Fruit fly (Drosophila melanogaster) whole organism, wandering third instar larva: ENCODE data around the gene CG2124.

Source experiments
- Abd-B ChIP-seq: fragments of >200 bp; optimal IDR thresholded peaks from 2 replicates; lab custom pipeline; 2017; ENCODE audit warnings: missing biosample characterization, missing genetic modification characterization
- CG32264 ChIP-seq: fragments of 200-800 bp; sonication (Bioruptor generic); optimal IDR thresholded peaks from 2 replicates; lab custom pipeline; 2016; ENCODE audit warnings: missing biosample characterization, missing genetic modification characterization
- CG9705 ChIP-seq: fragments of 200-800 bp; sonication (Bioruptor generic); optimal IDR thresholded peaks from 2 replicates; lab custom pipeline; 2018; ENCODE audit warnings: missing biosample characterization, mild to moderate bottlenecking, missing genetic modification characterization
- CrebA ChIP-seq: fragments of 200-800 bp; sonication (Bioruptor generic); optimal IDR thresholded peaks from 2 replicates; lab custom pipeline; 2016; ENCODE audit warnings: missing biosample characterization, mild to moderate bottlenecking, missing genetic modification characterization, borderline replicate concordance
- Dfd ChIP-seq: fragments of >200 bp; optimal IDR thresholded peaks from 2 replicates; lab custom pipeline; 2017; ENCODE audit warnings: missing biosample characterization, missing genetic modification characterization
- Dif ChIP-seq: fragments of 200-275, 200-300 bp; sonication (Bioruptor generic); optimal IDR thresholded peaks from 2 replicates; lab custom pipeline; 2018; ENCODE audit warnings: missing biosample characterization, missing genetic modification characterization; ENCODE audit not compliant: partially characterized antibody
- GATAd ChIP-seq: sonication (Bioruptor generic); optimal IDR thresholded peaks from 2 replicates; lab custom pipeline; 2016; ENCODE audit warnings: missing biosample characterization, missing genetic modification characterization
- HLH106 ChIP-seq: fragments of 200-800 bp; optimal IDR thresholded peaks from 3 replicates; lab custom pipeline; 2019; ENCODE audit warnings: missing biosample characterization, mild to moderate bottlenecking, missing genetic modification characterization, moderate library complexity
- Hnf4 ChIP-seq: fragments of 200-800 bp; sonication (Bioruptor generic); optimal IDR thresholded peaks from 2 replicates; lab custom pipeline; 2016; ENCODE audit warnings: missing biosample characterization, mild to moderate bottlenecking, missing genetic modification characterization
- Hr78 ChIP-seq: fragments of >200 bp; optimal IDR thresholded peaks from 2 replicates; lab custom pipeline; 2017; ENCODE audit warnings: missing biosample characterization, missing genetic modification characterization
- Hr83 ChIP-seq: fragments of 200-300 bp; sonication (Bioruptor generic); optimal IDR thresholded peaks from 2 replicates; lab custom pipeline; 2016; ENCODE audit warnings: missing biosample characterization, mild to moderate bottlenecking, missing genetic modification characterization, moderate library complexity; ENCODE audit not compliant: poor library complexity, severe bottlenecking
- Mio ChIP-seq: sonication (Bioruptor generic); optimal IDR thresholded peaks from 2 replicates; lab custom pipeline; 2016; ENCODE audit warnings: missing biosample characterization, missing genetic modification characterization
- Myc ChIP-seq: fragments of >200 bp; optimal IDR thresholded peaks from 2 replicates; lab custom pipeline; 2017
- N ChIP-seq: fragments of >200 bp; optimal IDR thresholded peaks from 2 replicates; lab custom pipeline; 2018; ENCODE audit warnings: missing biosample characterization, missing external identifiers, missing genetic modification characterization
- OdsH ChIP-seq: fragments of 200-800 bp; sonication (Bioruptor generic); optimal IDR thresholded peaks from 2 replicates; lab custom pipeline; 2016; ENCODE audit warnings: missing biosample characterization, mild to moderate bottlenecking, missing genetic modification characterization
- Rel ChIP-seq, 2 experiments: fragments of 200-800 bp; sonication (Bioruptor generic) in 1 of 2; optimal IDR thresholded peaks; 2 replicates in 1 of 2; 3 replicates in 1 of 2; lab custom pipeline; 2016 to 2019; ENCODE audit warnings: mild to moderate bottlenecking in 2 of 2, missing biosample characterization in 2 of 2, missing genetic modification characterization in 2 of 2, moderate library complexity in 1 of 2
- Sp1 ChIP-seq: fragments of 200-800 bp; sonication (Bioruptor generic); optimal IDR thresholded peaks from 3 replicates; lab custom pipeline; 2019; ENCODE audit warnings: missing biosample characterization, mild to moderate bottlenecking, missing genetic modification characterization, moderate library complexity
- Vsx2 ChIP-seq: fragments of 200-300, 225-300 bp; sonication (Bioruptor generic); optimal IDR thresholded peaks from 2 replicates; lab custom pipeline; 2018; ENCODE audit warnings: missing biosample characterization, missing genetic modification characterization; ENCODE audit not compliant: partially characterized antibody
- br ChIP-seq: fragments of 200-800 bp; sonication (Bioruptor generic); optimal IDR thresholded peaks from 2 replicates; lab custom pipeline; 2016; ENCODE audit warnings: missing biosample characterization, missing genetic modification characterization
- dl ChIP-seq, 2 experiments: fragments of 175-275, 200-275 bp in 1 of 2; fragments of 200-275 bp in 1 of 2; sonication (Bioruptor generic); optimal IDR thresholded peaks; lab custom pipeline; 2018; ENCODE audit warnings: mild to moderate bottlenecking in 2 of 2, missing biosample characterization in 2 of 2, missing genetic modification characterization in 2 of 2, moderate library complexity in 2 of 2; ENCODE audit not compliant: partially characterized antibody in 2 of 2, insufficient read depth in 1 of 2
- dmrt93B ChIP-seq: fragments of 200-800 bp; sonication (Bioruptor generic); optimal IDR thresholded peaks from 2 replicates; lab custom pipeline; 2018; ENCODE audit warnings: missing biosample characterization, mild to moderate bottlenecking, missing genetic modification characterization
- dsf ChIP-seq: sonication (Bioruptor generic); optimal IDR thresholded peaks from 2 replicates; lab custom pipeline; 2016; ENCODE audit warnings: missing biosample characterization, missing genetic modification characterization, borderline replicate concordance
- ey ChIP-seq: fragments of 200-800 bp; sonication (Bioruptor generic); optimal IDR thresholded peaks from 2 replicates; lab custom pipeline; 2016; ENCODE audit warnings: missing biosample characterization, missing genetic modification characterization
- foxo ChIP-seq, 2 experiments: fragments of 200-800 bp; sonication (Bioruptor generic); optimal IDR thresholded peaks; 2 replicates in 1 of 2; 3 replicates in 1 of 2; lab custom pipeline; 2016 to 2017; ENCODE audit warnings: missing biosample characterization in 2 of 2, missing genetic modification characterization in 2 of 2
- h ChIP-seq: fragments of 200-800 bp; sonication (Bioruptor generic); optimal IDR thresholded peaks from 3 replicates; lab custom pipeline; 2016; ENCODE audit warnings: missing biosample characterization, mild to moderate bottlenecking, missing genetic modification characterization
- jim ChIP-seq: fragments of 175-275, 200-325 bp; sonication (Bioruptor generic); optimal IDR thresholded peaks from 2 replicates; lab custom pipeline; 2016; ENCODE audit warnings: missing biosample characterization, mild to moderate bottlenecking, missing genetic modification characterization
- lola ChIP-seq: fragments of >200 bp; optimal IDR thresholded peaks from 2 replicates; lab custom pipeline; 2017; ENCODE audit warnings: missing biosample characterization, missing genetic modification characterization
- psq ChIP-seq: fragments of 200-800 bp; sonication (Bioruptor generic); optimal IDR thresholded peaks from 3 replicates; lab custom pipeline; 2017; ENCODE audit warnings: missing biosample characterization, mild to moderate bottlenecking, missing genetic modification characterization, moderate library complexity
- rgr ChIP-seq: fragments of 200-800 bp; sonication (Bioruptor generic); optimal IDR thresholded peaks from 3 replicates; lab custom pipeline; 2016; ENCODE audit warnings: missing biosample characterization, mild to moderate bottlenecking, missing genetic modification characterization
- sage ChIP-seq: fragments of 200-800 bp; sonication (Bioruptor generic); optimal IDR thresholded peaks from 2 replicates; lab custom pipeline; 2016; ENCODE audit warnings: missing biosample characterization, mild to moderate bottlenecking, missing genetic modification characterization
- sv ChIP-seq: fragments of 200-800 bp; sonication (Bioruptor generic); optimal IDR thresholded peaks from 3 replicates; lab custom pipeline; 2016; ENCODE audit warnings: missing biosample characterization, missing genetic modification characterization
- tai ChIP-seq: sonication (Bioruptor generic); optimal IDR thresholded peaks from 2 replicates; lab custom pipeline; 2016; ENCODE audit warnings: missing biosample characterization, missing genetic modification characterization
- usp ChIP-seq: fragments of >200 bp; optimal IDR thresholded peaks from 2 replicates; lab custom pipeline; 2017; ENCODE audit warnings: missing biosample characterization, missing genetic modification characterization

The CG2124 gene

DNA sequence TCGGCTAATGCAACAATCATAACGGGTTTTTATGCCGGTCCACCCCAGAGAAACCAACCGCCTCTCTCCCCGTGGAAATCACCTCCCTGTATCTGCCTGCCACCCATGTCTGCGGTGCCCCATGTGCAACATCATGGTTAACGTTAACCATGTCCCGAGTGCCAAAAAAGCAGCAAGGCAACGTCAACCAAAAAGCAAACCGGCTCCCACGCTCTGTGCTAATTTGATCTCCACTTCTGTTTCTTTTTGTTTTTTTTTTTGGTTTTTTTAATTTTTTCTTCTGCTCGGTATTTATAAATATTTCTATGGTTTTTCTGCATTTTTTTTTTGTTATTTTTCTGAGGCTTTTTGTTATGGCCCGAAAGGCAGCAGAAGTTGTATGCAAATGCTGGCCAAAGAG, 18.9 kb upstream of the CG2124 start:
- TF ChIP-seq Rel (GFP tag; optimal IDR thresholded peaks at IDR 0.05; lab: Kevin White, UChicago) (no peak), Rel (tag; optimal IDR thresholded peaks at IDR 0.05; lab: Kevin White, UChicago) (no peak), dsf (GFP tag; lab: Kevin White, UChicago) (no peak), dl (GFP tag; optimal IDR thresholded peaks at IDR 0.05; lab: Kevin White, UChicago; ENCODE audit: insufficient read depth in 1 of 2, partially characterized antibody in 2 of 2) (no peak)

DNA sequence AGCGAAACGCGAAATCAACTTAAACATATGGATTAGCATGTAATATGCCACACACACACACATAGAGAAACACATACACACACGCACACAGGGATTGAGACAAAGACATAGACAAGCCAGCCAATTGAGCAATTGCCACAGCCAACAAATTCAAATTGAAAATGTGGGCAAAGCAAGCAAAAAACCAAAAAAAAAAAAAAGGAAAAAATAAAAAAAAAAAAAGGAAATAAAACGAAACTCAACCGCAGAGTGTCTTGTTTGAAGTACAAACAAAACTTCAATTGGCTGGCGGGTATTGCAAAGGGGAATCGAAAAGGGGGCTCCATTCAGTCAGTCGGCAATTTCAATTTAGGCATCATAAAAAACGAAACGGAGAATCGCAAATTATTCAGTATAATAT, 18.1 kb upstream of the CG2124 start:
- no peak for TF ChIP-seq rgr
- TF ChIP-seq dmrt93B (GFP tag; lab: Kevin White, UChicago) = no peak
- no peak for TF ChIP-seq dsf (GFP tag; lab: Kevin White, UChicago)
- TF ChIP-seq GATAd (GFP tag; lab: Kevin White, UChicago) = no peak
- TF ChIP-seq Abd-B = no peak
- TF ChIP-seq Mio (GFP tag; lab: Kevin White, UChicago) = no peak
- TF ChIP-seq Sp1 (GFP tag; lab: Kevin White, UChicago) = no peak
- no peak for TF ChIP-seq Hr78 (GFP tag; lab: Kevin White, UChicago)
- TF ChIP-seq Dfd (GFP tag; lab: Kevin White, UChicago) = no peak
- TF ChIP-seq dl (GFP tag; optimal IDR thresholded peaks at IDR 0.05; lab: Kevin White, UChicago; ENCODE audit: insufficient read depth in 1 of 2, partially characterized antibody in 2 of 2) = no peak
- TF ChIP-seq ey = no peak
- TF ChIP-seq sage (GFP tag; lab: Kevin White, UChicago) = no peak
- TF ChIP-seq OdsH (GFP tag; lab: Kevin White, UChicago) = no peak
- TF ChIP-seq Hnf4 (GFP tag; lab: Kevin White, UChicago) = no peak
- TF ChIP-seq CG9705 (GFP tag; lab: Kevin White, UChicago) = no peak
- TF ChIP-seq tai (GFP tag; lab: Kevin White, UChicago) = no peak
- no peak for TF ChIP-seq Rel (GFP tag; optimal IDR thresholded peaks at IDR 0.05; lab: Kevin White, UChicago)
- TF ChIP-seq Rel (tag; optimal IDR thresholded peaks at IDR 0.05; lab: Kevin White, UChicago) = no peak
- TF ChIP-seq foxo (GFP tag; optimal IDR thresholded peaks at IDR 0.05; lab: Kevin White, UChicago) = no peak
- no peak for TF ChIP-seq h (GFP tag; lab: Kevin White, UChicago)
- TF ChIP-seq, all 38 proteins: peak for 0

DNA sequence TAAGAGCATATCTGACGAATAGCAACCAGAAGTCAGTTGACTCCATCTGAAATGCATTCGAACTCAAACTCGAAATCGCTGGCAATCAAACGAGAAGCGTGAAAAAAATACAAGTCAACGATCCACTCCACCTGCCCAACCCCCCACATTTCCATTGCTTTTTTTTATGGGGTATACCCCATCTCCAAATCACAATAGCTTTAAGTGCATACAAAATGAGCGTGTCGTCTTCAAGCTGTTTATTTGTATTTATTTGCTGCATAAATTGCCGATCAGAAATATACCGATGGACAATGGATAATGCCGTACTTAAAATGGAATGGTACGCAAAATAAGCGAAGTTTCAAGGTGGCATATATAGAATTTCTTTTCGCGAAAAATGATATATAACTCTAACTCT, 16.4 kb upstream of the CG2124 start:
- TF ChIP-seq Rel (GFP tag; optimal IDR thresholded peaks at IDR 0.05; lab: Kevin White, UChicago) (no peak), Rel (tag; optimal IDR thresholded peaks at IDR 0.05; lab: Kevin White, UChicago) (peak; percentile 53), CG32264 (GFP tag; lab: Kevin White, UChicago) (no peak), Dif (GFP tag; lab: Kevin White, UChicago) (no peak), OdsH (GFP tag; lab: Kevin White, UChicago) (no peak)

DNA sequence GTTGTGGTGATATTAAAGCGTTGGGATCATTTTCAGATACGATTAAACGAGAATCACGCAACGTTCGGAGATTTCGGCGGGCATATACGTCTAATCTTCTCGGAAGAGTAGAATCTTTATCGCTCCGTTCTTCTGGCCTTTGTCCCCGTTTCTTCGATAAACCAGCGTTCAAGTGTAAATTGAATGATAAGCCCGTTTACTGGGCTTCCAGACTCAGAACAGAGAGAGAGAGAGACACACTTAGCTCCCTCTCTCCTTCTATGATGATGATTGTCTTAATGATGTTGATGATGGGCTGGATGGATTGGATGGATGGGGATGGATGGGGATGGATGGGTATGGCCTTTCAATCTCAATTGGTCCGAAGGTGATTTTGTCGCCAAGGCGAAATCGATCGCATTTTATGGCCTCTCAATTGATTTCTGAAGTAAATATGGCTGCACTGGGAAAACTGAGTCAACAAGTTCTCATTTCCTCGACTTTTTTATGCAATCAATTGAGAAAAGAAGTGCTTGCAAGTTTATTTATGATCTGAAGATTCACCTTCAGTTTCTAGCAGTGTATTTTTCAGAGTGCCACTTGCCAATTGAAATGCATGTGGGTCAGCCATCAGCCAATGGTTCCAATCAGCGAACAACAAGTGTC, 15.3 kb upstream of the CG2124 start:
- no peak for TF ChIP-seq dmrt93B (GFP tag; lab: Kevin White, UChicago)
- TF ChIP-seq lola (GFP tag; lab: Kevin White, UChicago) = no peak
- TF ChIP-seq Hnf4 (GFP tag; lab: Kevin White, UChicago) = no peak
- no peak for TF ChIP-seq Mio (GFP tag; lab: Kevin White, UChicago)
- no peak for TF ChIP-seq Dfd (GFP tag; lab: Kevin White, UChicago)
- TF ChIP-seq CrebA (GFP tag; lab: Kevin White, UChicago) = no peak
- TF ChIP-seq Dif (GFP tag; lab: Kevin White, UChicago) = no peak
- no peak for TF ChIP-seq Hr83 (GFP tag; lab: Kevin White, UChicago)
- no peak for TF ChIP-seq psq (GFP tag; lab: Kevin White, UChicago)
- no peak for TF ChIP-seq Rel (GFP tag; optimal IDR thresholded peaks at IDR 0.05; lab: Kevin White, UChicago)
- no peak for TF ChIP-seq Rel (tag; optimal IDR thresholded peaks at IDR 0.05; lab: Kevin White, UChicago)
- TF ChIP-seq Hr78 (GFP tag; lab: Kevin White, UChicago) = no peak
- TF ChIP-seq Myc = no peak
- no peak for TF ChIP-seq rgr
- TF ChIP-seq Vsx2 = no peak

DNA sequence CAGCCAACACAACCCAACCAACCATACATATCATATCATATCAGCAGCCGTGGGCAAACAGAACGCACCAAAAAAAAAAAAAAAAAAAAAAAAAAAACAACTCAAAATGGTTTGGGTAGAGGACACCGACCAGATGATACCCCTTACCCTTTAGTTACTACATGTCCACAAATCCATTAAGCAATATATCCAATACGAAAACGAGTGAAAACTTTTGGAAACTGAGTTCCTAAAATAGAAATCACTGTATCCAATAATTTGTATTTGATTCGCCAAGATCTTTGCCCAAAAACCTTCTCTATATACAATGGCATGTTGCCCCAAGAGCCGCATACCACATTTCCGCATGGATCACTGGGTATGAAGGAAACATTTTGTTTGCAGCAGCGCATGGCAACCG, 14.4 kb upstream of the CG2124 start:
- TF ChIP-seq jim (no peak), HLH106 (peak; percentile 9), Hnf4 (GFP tag; lab: Kevin White, UChicago) (no peak), foxo (GFP tag; optimal IDR thresholded peaks at IDR 0.05; lab: Kevin White, UChicago) (no peak), br (GFP tag; lab: Kevin White, UChicago) (peak; percentile 3), rgr (no peak), dmrt93B (GFP tag; lab: Kevin White, UChicago) (no peak), sv (GFP tag; lab: Kevin White, UChicago) (no peak), Dif (GFP tag; lab: Kevin White, UChicago) (no peak), Sp1 (GFP tag; lab: Kevin White, UChicago) (no peak), dl (GFP tag; optimal IDR thresholded peaks at IDR 0.05; lab: Kevin White, UChicago; ENCODE audit: insufficient read depth in 1 of 2, partially characterized antibody in 2 of 2) (no peak), CG32264 (GFP tag; lab: Kevin White, UChicago) (no peak), N (GFP tag; lab: Kevin White, UChicago) (no peak), Mio (GFP tag; lab: Kevin White, UChicago) (no peak), CrebA (GFP tag; lab: Kevin White, UChicago) (no peak), usp (GFP tag; lab: Kevin White, UChicago) (no peak), tai (GFP tag; lab: Kevin White, UChicago) (no peak), OdsH (GFP tag; lab: Kevin White, UChicago) (no peak), Vsx2 (no peak), Dfd (GFP tag; lab: Kevin White, UChicago) (no peak), Abd-B (no peak), dsf (GFP tag; lab: Kevin White, UChicago) (no peak), Hr83 (GFP tag; lab: Kevin White, UChicago) (no peak), sage (GFP tag; lab: Kevin White, UChicago) (no peak), ey (peak; percentile 6), GATAd (GFP tag; lab: Kevin White, UChicago) (no peak), CG9705 (GFP tag; lab: Kevin White, UChicago) (no peak), Rel (GFP tag; optimal IDR thresholded peaks at IDR 0.05; lab: Kevin White, UChicago) (no peak), Rel (tag; optimal IDR thresholded peaks at IDR 0.05; lab: Kevin White, UChicago) (no peak)
